Fruit fly (Drosophila melanogaster): ENCODE results near the gene side-VII.

The side-VII gene

dm6 chr3R:9771519-9771972 lies 31.8 kb upstream of the side-VII start, which contains the start of gene CG9471 (continued):
- TF ChIP-seq CG3032 (tag; optimal IDR thresholded peaks at IDR 0.05) (peak; percentile 89), Hr38 (GFP tag; optimal IDR thresholded peaks at IDR 0.05) (peak; percentile 31), Gug (GFP tag; IDR thresholded peaks at IDR 0.05) (peak; percentile 91), eg (GFP tag; IDR thresholded peaks at IDR 0.05) (peak; percentile 97), CG15336 (GFP tag; IDR thresholded peaks at IDR 0.05) (peak; percentile 96), topi (GFP tag; optimal IDR thresholded peaks at IDR 0.05) (peak; percentile 99), Hr39 (GFP tag; optimal IDR thresholded peaks at IDR 0.05) (peak; percentile 97), net (GFP tag; optimal IDR thresholded peaks at IDR 0.05) (peak; percentile 95), CG6276 (GFP tag; optimal IDR thresholded peaks at IDR 0.05) (peak; percentile 90), dsx (GFP tag; optimal IDR thresholded peaks at IDR 0.05; ENCODE audit: poor library complexity, severe bottlenecking) (peak; percentile 93), achi (GFP tag; optimal IDR thresholded peaks at IDR 0.05) (peak; percentile 95), CG31627 (GFP tag; optimal IDR thresholded peaks at IDR 0.05) (peak; percentile 97), Hr4 (GFP tag; optimal IDR thresholded peaks at IDR 0.05) (peak; percentile 96), CG3919 (GFP tag; optimal IDR thresholded peaks at IDR 0.05) (peak; percentile 96), OdsH (GFP tag; optimal IDR thresholded peaks at IDR 0.05) (peak; percentile 97), Met (GFP tag; optimal IDR thresholded peaks at IDR 0.05) (peak; percentile 97), Ets21C (GFP tag; optimal IDR thresholded peaks at IDR 0.05) (peak; percentile 94), CG9139 (GFP tag; optimal IDR thresholded peaks at IDR 0.05) (peak; percentile 80), ss (GFP tag; optimal IDR thresholded peaks at IDR 0.05) (peak; percentile 81 to 89), salr (GFP tag; optimal IDR thresholded peaks at IDR 0.05) (peak; percentile 76 to 91), CG6854 (GFP tag; optimal IDR thresholded peaks at IDR 0.05) (peak; percentile 87), fd59A (GFP tag; optimal IDR thresholded peaks at IDR 0.05) (peak; percentile 78), vri (GFP tag; optimal IDR thresholded peaks at IDR 0.05) (peak; percentile 98), acj6 (GFP tag; optimal IDR thresholded peaks at IDR 0.05) (peak; percentile 96), Sox102F (GFP tag; optimal IDR thresholded peaks at IDR 0.05) (peak; percentile 97), CG8319 (GFP tag; optimal IDR thresholded peaks at IDR 0.05) (peak; percentile 91), CG8632 (GFP tag; optimal IDR thresholded peaks at IDR 0.05) (peak; percentile 96)

DNA sequence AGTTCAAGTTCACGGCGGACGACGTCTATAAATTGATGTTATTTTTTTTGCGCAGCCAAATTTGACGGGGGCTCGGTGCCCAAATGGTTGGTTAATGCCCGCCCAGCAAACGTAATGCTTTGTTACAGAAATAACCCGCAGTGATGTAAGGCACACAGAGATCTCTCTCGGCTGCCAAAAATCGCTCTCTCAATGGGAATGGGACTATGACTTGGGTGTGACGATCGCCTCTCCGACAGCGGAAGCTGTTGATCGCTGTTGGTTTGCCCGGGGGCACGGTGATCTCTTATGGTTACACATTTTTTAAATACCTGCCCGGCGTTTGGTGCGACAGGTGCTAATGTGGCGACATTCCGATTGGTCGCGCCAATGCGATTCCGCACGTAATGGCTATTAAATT lies 30.3 kb upstream of the side-VII start:
- no peak for TF ChIP-seq CG10631 (GFP tag; optimal IDR thresholded peaks at IDR 0.05)
- TF ChIP-seq vri (GFP tag; optimal IDR thresholded peaks at IDR 0.05), result peak; percentile 63

- TF ChIP-seq CG16779 (tag; optimal IDR thresholded peaks at IDR 0.05), result no peak
These were observed 29.1 kb upstream of the side-VII start, which contains the start of gene MED6 for dm6 chr3R:9768884-9769283. TSS of gene MED6 (minus strand) at chr3R:9768984.

DNA sequence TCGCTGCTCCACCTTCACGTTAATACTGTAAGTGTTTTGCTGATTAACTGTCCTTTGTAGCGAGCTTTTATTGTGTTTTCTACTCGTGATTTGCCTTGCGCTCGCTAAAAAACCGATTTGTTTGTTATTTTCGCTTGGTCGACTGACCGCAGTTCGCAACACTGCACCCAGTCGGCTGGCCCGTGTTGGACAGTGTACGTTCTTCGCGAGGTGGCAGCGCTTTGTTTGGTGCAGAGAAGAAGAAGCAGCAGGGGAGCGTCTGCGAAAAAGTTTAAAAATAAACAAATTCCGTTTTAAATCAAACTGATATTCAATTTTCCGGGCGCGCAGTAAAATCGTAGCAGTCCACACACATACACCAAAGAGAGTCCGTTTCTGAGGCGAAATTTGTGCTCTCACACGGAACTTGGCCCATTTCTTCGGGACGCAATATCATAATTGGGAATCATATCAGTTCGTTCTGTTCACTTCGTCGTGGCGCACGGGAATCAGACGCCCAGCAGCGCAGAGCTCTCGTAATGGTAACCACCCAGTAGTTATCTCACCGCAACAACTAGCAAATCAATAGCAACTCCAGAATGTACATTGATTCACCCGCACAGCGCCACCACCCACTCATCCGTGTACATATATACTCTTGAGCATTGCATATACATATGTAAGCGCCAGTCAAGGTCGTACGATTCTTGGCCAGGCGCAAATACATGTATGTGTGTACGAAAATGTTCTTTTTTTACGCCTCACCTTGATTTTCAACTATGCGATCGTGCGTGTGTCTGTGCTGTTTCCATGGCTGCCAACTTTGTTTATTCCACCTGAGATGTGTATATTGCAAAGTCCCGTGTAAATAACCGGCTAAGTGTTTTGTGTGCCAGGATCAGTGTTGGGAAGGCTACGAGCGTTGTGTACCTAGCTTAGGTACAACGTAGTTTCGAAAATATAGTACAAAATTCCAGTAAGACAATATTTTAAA lies 28.1 kb upstream of the side-VII start, which contains the start of gene Naa80:
Gene Naa80 (plus strand): TSS at position 215 of the 973 bp plus-strand sequence.
- TF ChIP-seq CG31627 (GFP tag; optimal IDR thresholded peaks at IDR 0.05) (peak; percentile 79), spab (GFP tag; optimal IDR thresholded peaks at IDR 0.05) (peak; percentile 28), CG15336 (GFP tag; IDR thresholded peaks at IDR 0.05) (peak; percentile 40; the same call in 1 of the 2 replicates), acj6 (GFP tag; optimal IDR thresholded peaks at IDR 0.05) (peak; percentile 44), CG6163 (GFP tag; IDR thresholded peaks at IDR 0.05) (peak; percentile 59; the same call in 2 of the 3 replicates), CG8119 (GFP tag; IDR thresholded peaks at IDR 0.05) (no peak), Hr39 (GFP tag; optimal IDR thresholded peaks at IDR 0.05) (peak; percentile 67), topi (GFP tag; optimal IDR thresholded peaks at IDR 0.05) (peak; percentile 82), Sox15 (GFP tag; optimal IDR thresholded peaks at IDR 0.05) (peak; percentile 24), CG11294 (GFP tag; IDR thresholded peaks at IDR 0.05) (no peak), CG34406 (GFP tag; optimal IDR thresholded peaks at IDR 0.05) (peak; percentile 40), CG8632 (GFP tag; optimal IDR thresholded peaks at IDR 0.05) (peak; percentile 46), eg (GFP tag; IDR thresholded peaks at IDR 0.05) (0 out of 3 replicates have a peak, but pooled peaks have one; percentile 30), dsx (GFP tag; optimal IDR thresholded peaks at IDR 0.05; ENCODE audit: poor library complexity, severe bottlenecking) (peak; percentile 50), CG6854 (GFP tag; optimal IDR thresholded peaks at IDR 0.05) (no peak), fkh (GFP tag; optimal IDR thresholded peaks at IDR 0.05) (peak; percentile 80), Gug (GFP tag; IDR thresholded peaks at IDR 0.05) (no peak), lz (GFP tag; optimal IDR thresholded peaks at IDR 0.05) (peak; percentile 63), CG10631 (GFP tag; optimal IDR thresholded peaks at IDR 0.05) (peak; percentile 75), Blimp-1 (GFP tag; optimal IDR thresholded peaks at IDR 0.05) (no peak), CG3032 (tag; optimal IDR thresholded peaks at IDR 0.05) (peak; percentile 38), net (GFP tag; optimal IDR thresholded peaks at IDR 0.05) (peak; percentile 59), CG4318 (GFP tag; optimal IDR thresholded peaks at IDR 0.05) (no peak), cyc (GFP tag; optimal IDR thresholded peaks at IDR 0.05) (peak; percentile 73), CG1621 (tag; optimal IDR thresholded peaks at IDR 0.05) (peak; percentile 83), fd59A (GFP tag; optimal IDR thresholded peaks at IDR 0.05) (peak; percentile 20), CG6276 (GFP tag; optimal IDR thresholded peaks at IDR 0.05) (no peak)
